Worm (Caenorhabditis elegans): ENCODE measurements around the gene F36H1.3.

The F36H1.3 gene

ce11 chrIV:11036222-11036621 is 13.7 kb upstream of the F36H1.3 start, which contains the start of gene fkb-1 (continued):
- TF ChIP-seq nhr-111 (GFP tag; optimal IDR thresholded peaks at IDR 0.05): no peak
- TF ChIP-seq lin-1 (GFP tag; IDR thresholded peaks at IDR 0.05): no peak
- TF ChIP-seq duxl-1 (tag; optimal IDR thresholded peaks at IDR 0.05; ENCODE audit: poor library complexity): no peak
- TF ChIP-seq daf-12 (tag; optimal IDR thresholded peaks at IDR 0.05): no peak
- peak in 1 of 2 experiments; percentile 83 for TF ChIP-seq lsy-2 (tag; optimal IDR thresholded peaks at IDR 0.05)
- peak; percentile 56; the same call in 1 of the 2 replicates for TF ChIP-seq dmd-6 (GFP tag; IDR thresholded peaks at IDR 0.05)
- no peak for TF ChIP-seq lim-7 (GFP tag; IDR thresholded peaks at IDR 0.05)
- TF ChIP-seq nhr-237 (tag; optimal IDR thresholded peaks at IDR 0.05): no peak
- no peak for TF ChIP-seq ctbp-1 (GFP tag; IDR thresholded peaks at IDR 0.05)
- TF ChIP-seq T26A8.4 (GFP tag; IDR thresholded peaks at IDR 0.05): no peak
- TF ChIP-seq lin-15B (tag; optimal IDR thresholded peaks at IDR 0.05): no peak
- peak; percentile 71 for TF ChIP-seq dpl-1 (GFP tag; optimal IDR thresholded peaks at IDR 0.05)
- no peak for TF ChIP-seq mdt-29 (GFP tag; IDR thresholded peaks at IDR 0.05)
- no peak for TF ChIP-seq nhr-42 (GFP tag; IDR thresholded peaks at IDR 0.05)
- no peak for TF ChIP-seq saeg-2 (GFP tag; IDR thresholded peaks at IDR 0.05)
- no peak for TF ChIP-seq T20F7.1 (GFP tag; optimal IDR thresholded peaks at IDR 0.05)
- TF ChIP-seq Y105C5A.15 (GFP tag; IDR thresholded peaks at IDR 0.05): no peak
- TF ChIP-seq skn-1 (tag; optimal IDR thresholded peaks at IDR 0.05): no peak
- no peak for TF ChIP-seq F26F4.8 (GFP tag; conservative IDR thresholded peaks at IDR 0.05)
- no peak for TF ChIP-seq unc-39 (tag; optimal IDR thresholded peaks at IDR 0.05)
- no peak for TF ChIP-seq mxl-2 (GFP tag; conservative IDR thresholded peaks at IDR 0.05)
- TF ChIP-seq nhr-6 (tag; optimal IDR thresholded peaks at IDR 0.05): peak; percentile 38
- TF ChIP-seq mes-2 (tag; optimal IDR thresholded peaks at IDR 0.05; ENCODE audit: poor library complexity, severe bottlenecking): peak; percentile 58
- no peak for TF ChIP-seq gei-8 (GFP tag; optimal IDR thresholded peaks at IDR 0.05)
- TF ChIP-seq nhr-41 (GFP tag; IDR thresholded peaks at IDR 0.05): no peak
- TF ChIP-seq lin-39 (tag; optimal IDR thresholded peaks at IDR 0.05): no peak
- TF ChIP-seq hmg-1.1 (GFP tag; IDR thresholded peaks at IDR 0.05): peak; percentile 66; the same call in 1 of the 2 replicates
- TF ChIP-seq dmd-8 (GFP tag; IDR thresholded peaks at IDR 0.05): no peak
- TF ChIP-seq daf-16 (GFP tag; optimal IDR thresholded peaks at IDR 0.05): peak in 1 of 2 experiments; percentile 17
- TF ChIP-seq daf-16 (tag; optimal IDR thresholded peaks at IDR 0.05): peak; percentile 25
- no peak for TF ChIP-seq set-16 (GFP tag; IDR thresholded peaks at IDR 0.05)
- peak; percentile 66 for TF ChIP-seq rbr-2 (tag; optimal IDR thresholded peaks at IDR 0.05)
- peak; percentile 75 for TF ChIP-seq mep-1 (tag; optimal IDR thresholded peaks at IDR 0.05)
- TF ChIP-seq ceh-44 (GFP tag; IDR thresholded peaks at IDR 0.05): no peak
- TF ChIP-seq sdz-12 (GFP tag; optimal IDR thresholded peaks at IDR 0.05): no peak
- TF ChIP-seq egl-43 (GFP tag; IDR thresholded peaks at IDR 0.05): no peak
- no peak for TF ChIP-seq ceh-20 (GFP tag; IDR thresholded peaks at IDR 0.05)
- TF ChIP-seq snpc-1.2 (GFP tag; IDR thresholded peaks at IDR 0.05): no peak
- TF ChIP-seq Y75B8A.6 (GFP tag; IDR thresholded peaks at IDR 0.05): no peak
- no peak for TF ChIP-seq ZK337.2 (GFP tag; IDR thresholded peaks at IDR 0.05)
- TF ChIP-seq nhr-25 (tag; optimal IDR thresholded peaks at IDR 0.05; ENCODE audit: borderline replicate concordance, insufficient read depth): no peak
- TF ChIP-seq unc-62 (GFP tag; optimal IDR thresholded peaks at IDR 0.05 in 1 of 2): peak in 1 of 2 experiments; percentile 96
- TF ChIP-seq unc-62 (tag; optimal IDR thresholded peaks at IDR 0.05): no peak
- no peak for TF ChIP-seq lin-29 (GFP tag; IDR thresholded peaks at IDR 0.05)
- no peak for TF ChIP-seq daf-8 (GFP tag; IDR thresholded peaks at IDR 0.05)
- TF ChIP-seq Y48G9A.11 (GFP tag; IDR thresholded peaks at IDR 0.05): no peak
- TF ChIP-seq aly-2 (tag; optimal IDR thresholded peaks at IDR 0.05): no peak
- peak; percentile 62 for TF ChIP-seq lin-38 (GFP tag; IDR thresholded peaks at IDR 0.05)
- no peak for TF ChIP-seq nhr-77 (tag; optimal IDR thresholded peaks at IDR 0.05)
- TF ChIP-seq D1046.2 (GFP tag; IDR thresholded peaks at IDR 0.05): no peak
- peak; percentile 83 for TF ChIP-seq dve-1 (tag; optimal IDR thresholded peaks at IDR 0.05; ENCODE audit: insufficient read depth)
- no peak for TF ChIP-seq lin-13 (GFP tag; optimal IDR thresholded peaks at IDR 0.05)
